Fruit fly (Drosophila melanogaster): ENCODE results near the gene CG13601.

CG13601 gene

DNA sequence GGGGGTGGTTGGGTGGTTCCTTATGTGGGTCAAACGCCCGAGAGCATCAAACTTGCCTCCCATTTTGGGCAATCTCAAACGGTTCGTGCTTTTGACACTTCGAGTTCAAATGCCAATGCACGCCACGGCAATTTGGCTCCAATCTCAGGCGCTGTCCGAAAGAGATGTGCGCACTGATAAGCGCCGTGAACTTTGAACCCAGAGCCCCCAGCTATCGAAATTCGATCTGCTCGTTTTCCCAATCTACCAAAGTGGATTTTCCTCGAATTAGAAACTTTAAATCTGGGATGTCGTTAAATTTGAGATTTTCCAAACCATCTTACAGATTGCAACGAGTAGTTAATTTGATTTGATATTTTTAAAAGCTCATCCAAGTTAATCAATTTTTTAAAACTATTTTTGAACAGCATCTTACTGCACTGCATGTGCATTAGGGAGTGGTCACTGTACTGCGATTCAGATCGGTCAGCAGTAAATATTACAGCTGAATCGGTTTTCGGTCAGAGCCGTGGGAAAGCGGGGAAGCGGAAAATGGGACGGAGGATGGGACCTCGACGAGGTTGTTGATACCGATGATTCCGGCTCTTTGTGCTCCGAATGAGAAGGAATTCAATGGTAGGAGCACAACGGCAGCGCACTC, 43.2 kb downstream of the CG13601 start:
- TF ChIP-seq CG3919 (GFP tag; optimal IDR thresholded peaks at IDR 0.05) (no peak), CG32006 (GFP tag; optimal IDR thresholded peaks at IDR 0.05) (no peak), Sox102F (GFP tag; optimal IDR thresholded peaks at IDR 0.05) (no peak), CG3032 (tag; optimal IDR thresholded peaks at IDR 0.05) (no peak), svp (GFP tag) (peak; percentile 94), Lpt (GFP tag; optimal IDR thresholded peaks at IDR 0.05) (no peak), Sox15 (GFP tag; optimal IDR thresholded peaks at IDR 0.05) (no peak), esn (GFP tag; optimal IDR thresholded peaks at IDR 0.05) (peak; percentile 28), Eip75B (GFP tag; optimal IDR thresholded peaks at IDR 0.05) (peak; percentile 1), CG6808 (GFP tag; optimal IDR thresholded peaks at IDR 0.05) (no peak), Eip78C (GFP tag) (peak; percentile 74), Hr4 (GFP tag; optimal IDR thresholded peaks at IDR 0.05) (no peak), CG8119 (GFP tag; IDR thresholded peaks at IDR 0.05) (no peak), Ets96B (tag; optimal IDR thresholded peaks at IDR 0.05) (no peak), CG6854 (GFP tag; optimal IDR thresholded peaks at IDR 0.05) (no peak), CG11294 (GFP tag; IDR thresholded peaks at IDR 0.05) (no peak), CG16779 (tag; optimal IDR thresholded peaks at IDR 0.05) (no peak), Hr38 (GFP tag; optimal IDR thresholded peaks at IDR 0.05) (no peak), cyc (GFP tag; optimal IDR thresholded peaks at IDR 0.05) (no peak), CG11902 (GFP tag; optimal IDR thresholded peaks at IDR 0.05) (no peak), CG10631 (GFP tag; optimal IDR thresholded peaks at IDR 0.05) (no peak), fd59A (GFP tag; optimal IDR thresholded peaks at IDR 0.05) (no peak), Smox (GFP tag; optimal IDR thresholded peaks at IDR 0.05) (no peak), Sox14 (GFP tag; optimal IDR thresholded peaks at IDR 0.05) (peak; percentile 17)

DNA sequence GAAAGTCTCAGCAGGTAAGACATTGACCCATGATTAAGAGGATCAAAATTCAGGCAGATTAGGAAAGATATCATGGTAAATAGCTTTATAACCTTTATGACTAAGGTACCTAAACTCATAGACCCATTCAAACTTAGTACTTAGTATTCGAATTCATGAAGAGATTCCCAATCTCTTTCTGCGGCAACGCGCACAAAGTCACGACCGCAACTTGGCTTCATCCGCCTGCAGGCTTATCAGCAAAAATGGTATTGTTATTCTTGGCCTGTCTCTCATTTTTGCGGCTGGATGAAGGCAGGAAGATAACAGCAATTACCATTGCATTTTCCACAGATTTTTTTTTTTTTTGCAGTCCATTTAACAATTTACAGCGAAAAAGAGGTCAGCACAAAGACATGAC, 47.2 kb downstream of the CG13601 start:
- TF ChIP-seq Eip78C (GFP tag) (peak; percentile 39), Hr39 (GFP tag; optimal IDR thresholded peaks at IDR 0.05) (no peak), CG32006 (GFP tag; optimal IDR thresholded peaks at IDR 0.05) (no peak), CG6808 (GFP tag; optimal IDR thresholded peaks at IDR 0.05) (no peak), dsx (GFP tag; optimal IDR thresholded peaks at IDR 0.05; ENCODE audit: poor library complexity, severe bottlenecking) (no peak), svp (GFP tag) (peak; percentile 91)

DNA sequence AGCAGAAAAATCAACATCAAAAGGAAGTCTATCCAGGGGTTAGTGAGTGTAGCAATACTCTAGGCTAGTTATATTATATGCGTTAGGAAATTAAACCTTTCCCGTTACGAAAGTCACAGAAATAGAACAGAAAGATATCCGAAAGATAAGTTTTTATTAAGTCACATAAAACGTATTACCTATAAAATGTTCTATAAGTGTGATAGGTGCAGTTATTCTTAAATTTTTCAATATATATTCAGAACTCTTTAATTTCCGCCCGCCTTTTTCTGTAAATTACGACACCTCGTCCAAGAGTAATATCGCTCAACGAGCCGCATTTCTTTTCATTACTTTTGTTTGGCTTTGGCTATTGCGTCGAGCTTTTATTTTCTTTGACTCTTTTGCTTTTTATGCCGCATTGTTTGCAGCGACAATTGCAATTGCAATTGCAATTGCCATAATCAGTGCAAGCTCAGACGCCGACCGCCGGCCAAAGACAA, 49.1 kb downstream of the CG13601 start:
- peak; percentile 64 for TF ChIP-seq CG10631 (GFP tag; optimal IDR thresholded peaks at IDR 0.05)
- peak; percentile 20 for TF ChIP-seq CG6276 (GFP tag; optimal IDR thresholded peaks at IDR 0.05)
- TF ChIP-seq Blimp-1 (GFP tag; optimal IDR thresholded peaks at IDR 0.05): no peak
- TF ChIP-seq acj6 (GFP tag; optimal IDR thresholded peaks at IDR 0.05): peak; percentile 30
- TF ChIP-seq ss (GFP tag; optimal IDR thresholded peaks at IDR 0.05): peak in 1 of 2 experiments; percentile 11
- no peak for TF ChIP-seq CG9139 (GFP tag; optimal IDR thresholded peaks at IDR 0.05)
- TF ChIP-seq achi (GFP tag; optimal IDR thresholded peaks at IDR 0.05): peak; percentile 41
- peak; percentile 39 for TF ChIP-seq CG11762 (GFP tag; optimal IDR thresholded peaks at IDR 0.05; ENCODE audit: insufficient read depth)
- TF ChIP-seq Ets96B (tag; optimal IDR thresholded peaks at IDR 0.05): peak; percentile 74
- TF ChIP-seq CG6808 (GFP tag; optimal IDR thresholded peaks at IDR 0.05): peak; percentile 60
- TF ChIP-seq CG11294 (GFP tag; IDR thresholded peaks at IDR 0.05): no peak
- peak; percentile 25 for TF ChIP-seq Lpt (GFP tag; optimal IDR thresholded peaks at IDR 0.05)
- peak; percentile 51 for TF ChIP-seq Sox14 (GFP tag; optimal IDR thresholded peaks at IDR 0.05)
- TF ChIP-seq CG6792 (GFP tag; optimal IDR thresholded peaks at IDR 0.05): peak; percentile 20
- peak; percentile 22 for TF ChIP-seq Sox15 (GFP tag; optimal IDR thresholded peaks at IDR 0.05)
- TF ChIP-seq Hr38 (GFP tag; optimal IDR thresholded peaks at IDR 0.05): no peak
- TF ChIP-seq vri (GFP tag; optimal IDR thresholded peaks at IDR 0.05): peak; percentile 40
- TF ChIP-seq CG8319 (GFP tag; optimal IDR thresholded peaks at IDR 0.05): no peak
- TF ChIP-seq Hr4 (GFP tag; optimal IDR thresholded peaks at IDR 0.05): peak; percentile 70
- TF ChIP-seq CG3032 (tag; optimal IDR thresholded peaks at IDR 0.05): peak; percentile 52
- no peak for TF ChIP-seq CG31627 (GFP tag; optimal IDR thresholded peaks at IDR 0.05)
- peak; percentile 8 for TF ChIP-seq CG7368 (GFP tag; optimal IDR thresholded peaks at IDR 0.05)
- TF ChIP-seq Met (GFP tag; optimal IDR thresholded peaks at IDR 0.05): no peak
- TF ChIP-seq CG6854 (GFP tag; optimal IDR thresholded peaks at IDR 0.05): no peak
- no peak for TF ChIP-seq eg (GFP tag; IDR thresholded peaks at IDR 0.05)
- TF ChIP-seq Hr39 (GFP tag; optimal IDR thresholded peaks at IDR 0.05): no peak
- TF ChIP-seq net (GFP tag; optimal IDR thresholded peaks at IDR 0.05): peak; percentile 10
- TF ChIP-seq OdsH (GFP tag; optimal IDR thresholded peaks at IDR 0.05): peak; percentile 65
- TF ChIP-seq esn (GFP tag; optimal IDR thresholded peaks at IDR 0.05): peak; percentile 8
- peak; percentile 52 for TF ChIP-seq spab (GFP tag; optimal IDR thresholded peaks at IDR 0.05)
- no peak for TF ChIP-seq dac (GFP tag; optimal IDR thresholded peaks at IDR 0.05)
- TF ChIP-seq salr (GFP tag; optimal IDR thresholded peaks at IDR 0.05): peak; percentile 15 to 61

Data from whole organism, prepupa.